Worm (Caenorhabditis elegans) whole organism, L1 larva: ENCODE data around the gene F36H9.2.

Experiments
- C04F5.9 ChIP-seq: sonication (generic microtip); optimal IDR thresholded peaks from 2 replicates; lab custom pipeline; 2016; ENCODE audit warnings: missing genetic modification characterization, missing compliant biosample characterization
- C16A3.4 ChIP-seq: fragments of 150-350 bp; optimal IDR thresholded peaks from 2 replicates; lab custom pipeline; 2014; ENCODE audit warnings: missing biosample characterization, missing genetic modification characterization
- F16B12.6 ChIP-seq: fragments of 150-350 bp; optimal IDR thresholded peaks from 2 replicates; lab custom pipeline; 2014; ENCODE audit warnings: missing biosample characterization, missing genetic modification characterization
- alr-1 ChIP-seq: fragments of 200-800 bp; sonication (Bioruptor generic); optimal IDR thresholded peaks from 2 replicates; lab custom pipeline; 2018; ENCODE audit warnings: borderline replicate concordance, mild to moderate bottlenecking, missing genetic modification characterization, missing compliant biosample characterization
- aly-2 ChIP-seq: fragments of 150-350 bp; optimal IDR thresholded peaks from 2 replicates; lab custom pipeline; 2014; ENCODE audit warnings: missing biosample characterization, missing genetic modification characterization
- ama-1 ChIP-seq: fragments of 150-350 bp; optimal IDR thresholded peaks from 2 replicates; lab custom pipeline; 2014
- ceh-8 ChIP-seq: fragments of 200-800 bp; sonication (Bioruptor generic); optimal IDR thresholded peaks from 2 replicates; lab custom pipeline; 2018; ENCODE audit warnings: mild to moderate bottlenecking, missing genetic modification characterization, moderate library complexity, missing compliant biosample characterization
- ceh-82 ChIP-seq, 3 experiments: fragments of 150-350 bp in 1 of 3; sonication (generic microtip) in 2 of 3; optimal IDR thresholded peaks; 2 replicates each; lab custom pipeline; 2014 to 2017; ENCODE audit warnings: missing biosample characterization in 3 of 3, missing genetic modification characterization in 3 of 3
- ceh-90 ChIP-seq: sonication (generic microtip); optimal IDR thresholded peaks from 2 replicates; lab custom pipeline; 2016; ENCODE audit warnings: missing genetic modification characterization, missing compliant biosample characterization
- dsc-1 ChIP-seq: sonication (generic microtip); optimal IDR thresholded peaks from 2 replicates; lab custom pipeline; 2016; ENCODE audit warnings: mild to moderate bottlenecking, missing genetic modification characterization, missing compliant biosample characterization
- egl-27 ChIP-seq, 2 experiments: fragments of 150-350 bp in 1 of 2; sonication (generic microtip); optimal IDR thresholded peaks; 3 replicates each; lab custom pipeline; 2017 to 2018; ENCODE audit warnings: missing biosample characterization in 2 of 2, missing genetic modification characterization in 2 of 2, missing genetic modification reagents in 2 of 2
- elt-3 ChIP-seq, 6 experiments: fragments of 150-350 bp in 1 of 6; sonication (generic microtip); optimal IDR thresholded peaks; 2 replicates each; lab custom pipeline; 2017 to 2018; ENCODE audit warnings: missing biosample characterization in 6 of 6, missing genetic modification characterization in 6 of 6, inconsistent platforms in 1 of 6
- hlh-4 ChIP-seq: sonication (generic microtip); optimal IDR thresholded peaks from 2 replicates; lab custom pipeline; 2016; ENCODE audit warnings: mild to moderate bottlenecking, missing genetic modification characterization, missing compliant biosample characterization
- hpl-2 ChIP-seq: fragments of 150-350 bp; optimal IDR thresholded peaks from 2 replicates; lab custom pipeline; 2014; ENCODE audit warnings: missing biosample characterization, missing genetic modification reagents, missing genetic modification characterization
- lir-3 ChIP-seq: sonication (generic microtip); optimal IDR thresholded peaks from 2 replicates; lab custom pipeline; 2016; ENCODE audit warnings: mild to moderate bottlenecking, missing genetic modification characterization, moderate library complexity, missing compliant biosample characterization; ENCODE audit not compliant: poor library complexity
- lsy-2 ChIP-seq, 2 experiments: fragments of 150-350 bp; optimal IDR thresholded peaks; 2 replicates each; lab custom pipeline; 2014; ENCODE audit warnings: missing biosample characterization in 2 of 2, missing genetic modification characterization in 2 of 2
- nhr-237 ChIP-seq: fragments of 150-350 bp; optimal IDR thresholded peaks from 2 replicates; lab custom pipeline; 2014; ENCODE audit warnings: missing biosample characterization, missing genetic modification characterization
- nhr-77 ChIP-seq: fragments of 150-350 bp; optimal IDR thresholded peaks from 2 replicates; lab custom pipeline; 2014; ENCODE audit warnings: missing biosample characterization, missing genetic modification characterization
- nhr-85 ChIP-seq: sonication (generic microtip); peaks from one replicate; lab custom pipeline; 2016; ENCODE audit warnings: missing genetic modification characterization, inconsistent platforms, missing compliant biosample characterization
- nhr-90 ChIP-seq: sonication (generic microtip); optimal IDR thresholded peaks from 2 replicates; lab custom pipeline; 2016; ENCODE audit warnings: mild to moderate bottlenecking, missing genetic modification characterization, missing compliant biosample characterization; ENCODE audit not compliant: poor library complexity
- skn-1 ChIP-seq: fragments of 150-350 bp; optimal IDR thresholded peaks from 2 replicates; lab custom pipeline; 2014; ENCODE audit warnings: missing biosample characterization, missing genetic modification characterization
- snu-23 ChIP-seq: sonication (generic microtip); optimal IDR thresholded peaks from 2 replicates; lab custom pipeline; 2016; ENCODE audit warnings: missing genetic modification characterization, missing compliant biosample characterization
- sptf-1 ChIP-seq: fragments of 150-350 bp; optimal IDR thresholded peaks from 2 replicates; lab custom pipeline; 2014; ENCODE audit warnings: missing biosample characterization, missing genetic modification characterization
- sup-37 ChIP-seq: fragments of 200-800 bp; sonication (Bioruptor generic); optimal IDR thresholded peaks from 2 replicates; lab custom pipeline; 2018; ENCODE audit warnings: mild to moderate bottlenecking, missing genetic modification characterization, missing compliant biosample characterization
- tbx-2 ChIP-seq: sonication (generic microtip); optimal IDR thresholded peaks from 2 replicates; lab custom pipeline; 2016; ENCODE audit warnings: missing genetic modification characterization, missing compliant biosample characterization
- unc-86 ChIP-seq: sonication (generic microtip); optimal IDR thresholded peaks from 2 replicates; lab custom pipeline; 2016; ENCODE audit warnings: missing genetic modification characterization, missing compliant biosample characterization
- unc-98 ChIP-seq: fragments of 200-800 bp; sonication (Bioruptor generic); IDR thresholded peaks from 2 replicates; pipeline ENCODE4 v1.3.6; 2022; ENCODE audit warnings: missing genetic modification characterization, missing compliant biosample characterization
- vab-15 ChIP-seq: sonication (generic microtip); optimal IDR thresholded peaks from 2 replicates; lab custom pipeline; 2017; ENCODE audit warnings: missing genotype, mild to moderate bottlenecking, missing genetic modification characterization, missing compliant biosample characterization
- zag-1 ChIP-seq: fragments of 150-350 bp; optimal IDR thresholded peaks from 2 replicates; lab custom pipeline; 2014; ENCODE audit warnings: missing biosample characterization, missing genetic modification characterization
- ztf-11 ChIP-seq, 2 experiments: sonication (generic microtip); optimal IDR thresholded peaks; 2 replicates each; lab custom pipeline; 2016 to 2017; ENCODE audit warnings: missing genetic modification characterization in 2 of 2, missing biosample characterization in 1 of 2, missing compliant biosample characterization in 1 of 2
- ztf-4 ChIP-seq: fragments of 150-350 bp; optimal IDR thresholded peaks from 2 replicates; lab custom pipeline; 2014; ENCODE audit warnings: missing biosample characterization, missing genetic modification characterization

Gene F36H9.2

DNA sequence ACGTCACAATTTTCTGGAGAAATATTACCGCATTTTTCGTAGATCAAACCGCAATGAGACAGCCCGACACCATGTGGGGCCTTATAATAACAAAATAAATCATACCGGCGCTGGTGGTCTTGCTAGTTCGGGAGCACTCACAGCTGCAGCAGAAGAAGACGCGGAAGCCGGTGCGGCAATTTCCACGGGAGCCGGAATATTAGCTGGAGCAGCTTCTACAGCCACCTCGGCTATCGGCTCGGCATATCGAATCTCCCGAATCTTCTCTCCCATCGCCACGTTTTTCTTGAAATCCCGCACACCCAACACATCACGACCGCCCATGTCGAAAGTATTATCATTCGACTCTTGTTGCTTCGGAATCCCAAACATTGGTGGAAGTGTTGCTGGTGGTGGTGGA, 36.3 kb downstream of the F36H9.2 start:
- TF ChIP-seq ceh-90 (tag; lab: Kevin White, UChicago) (no peak), ama-1 (lab: Kevin White, UChicago) (no peak), F16B12.6 (no peak), nhr-237 (tag; lab: Kevin White, UChicago) (no peak), unc-98 (GFP tag; lab: Robert Waterston, UW) (no peak), hpl-2 (GFP tag; lab: Kevin White, UChicago) (no peak), unc-86 (no peak), nhr-77 (tag; lab: Kevin White, UChicago) (no peak), sptf-1 (no peak), skn-1 (tag; lab: Kevin White, UChicago) (no peak), elt-3 (tag; optimal IDR thresholded peaks at IDR 0.05; lab: Kevin White, UChicago) (no peak), ztf-11 (tag; optimal IDR thresholded peaks at IDR 0.05; lab: Kevin White, UChicago) (no peak)

ce11 chrV:1829973-1830372, 41.7 kb downstream of the F36H9.2 start, which contains the start of gene Y32G9B.1:
TSS of gene Y32G9B.1 (minus strand) at chrV:1830073.
- no peak for TF ChIP-seq lir-3 (tag; lab: Kevin White, UChicago)
- TF ChIP-seq zag-1 (tag; lab: Kevin White, UChicago) = no peak
- peak; percentile 30 for TF ChIP-seq nhr-85 (tag; lab: Kevin White, UChicago)
- TF ChIP-seq dsc-1 (tag; lab: Kevin White, UChicago) = peak; percentile 14

DNA sequence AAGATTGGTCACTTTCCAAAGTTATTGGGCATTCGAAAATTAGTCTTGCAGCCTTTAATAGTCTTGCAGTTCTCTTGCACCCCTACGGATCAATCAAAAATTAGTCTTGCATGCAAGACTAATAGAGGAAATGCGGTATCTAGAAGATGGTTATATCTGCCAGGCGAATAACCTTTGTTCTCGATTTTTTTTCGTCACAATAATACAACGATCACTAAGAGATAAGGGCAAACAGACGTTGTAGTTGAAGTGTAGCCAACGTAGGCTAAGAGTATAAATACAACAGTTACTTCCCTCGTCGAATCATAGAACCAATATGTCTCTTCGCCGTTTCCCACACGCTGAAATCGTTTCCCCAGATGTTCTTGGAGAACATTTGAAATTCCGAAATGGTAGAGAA, 53.5 kb downstream of the F36H9.2 start, which contains the start of gene T10B5.8:
Gene T10B5.8 (plus strand): TSS at position 301 of the 400 bp plus-strand sequence.
- TF ChIP-seq nhr-77 (tag; lab: Kevin White, UChicago) (no peak), C16A3.4 (tag; lab: Kevin White, UChicago) (no peak), nhr-85 (tag; lab: Kevin White, UChicago) (no peak), alr-1 (tag; lab: Kevin White, UChicago) (no peak), tbx-2 (no peak), nhr-90 (no peak), hlh-4 (tag; lab: Kevin White, UChicago) (no peak), egl-27 (tag; optimal IDR thresholded peaks at IDR 0.05; lab: Kevin White, UChicago) (no peak), ceh-8 (no peak), C04F5.9 (tag; lab: Kevin White, UChicago) (no peak), vab-15 (tag; lab: Kevin White, UChicago) (no peak), ztf-4 (tag; lab: Kevin White, UChicago) (no peak), snu-23 (GFP tag; lab: Kevin White, UChicago) (no peak), sup-37 (no peak), aly-2 (tag; lab: Kevin White, UChicago) (no peak), ceh-82 (tag; optimal IDR thresholded peaks at IDR 0.05; lab: Kevin White, UChicago) (no peak), sptf-1 (no peak), elt-3 (tag; optimal IDR thresholded peaks at IDR 0.05; lab: Kevin White, UChicago) (no peak), lsy-2 (tag; optimal IDR thresholded peaks at IDR 0.05; lab: Kevin White, UChicago) (no peak)
